Fruit fly (Drosophila melanogaster) whole organism: ENCODE data around the gene lost.

Source experiments
- Dll ChIP-seq: fragments of >200 bp; optimal IDR thresholded peaks from 2 replicates; lab custom pipeline; 2017
- pan ChIP-seq: fragments of >200 bp; optimal IDR thresholded peaks from 2 replicates; lab custom pipeline; 2017
- usp ChIP-seq: fragments of >200 bp; optimal IDR thresholded peaks from 2 replicates; lab custom pipeline; 2017; ENCODE audit warnings: missing biosample characterization, missing genetic modification characterization, mixed read lengths

- no peak for TF ChIP-seq pan (lab: Kevin White, UChicago)
- TF ChIP-seq Dll (lab: Kevin White, UChicago): no peak
- no peak for TF ChIP-seq usp
These were observed 47.8 kb downstream of the lost start for dm6 chr3R:4450721-4451120.
